Worm (Caenorhabditis elegans) whole organism, L4 larva: ENCODE data around the gene srz-59.

Experiments
- F10B5.3 ChIP-seq: sonication (generic microtip); optimal IDR thresholded peaks from 2 replicates; lab custom pipeline; 2016; ENCODE audit warnings: mild to moderate bottlenecking, missing genetic modification characterization, missing compliant biosample characterization
- ZK546.5 ChIP-seq, 2 experiments: sonication (generic microtip); optimal IDR thresholded peaks; 2 replicates each; lab custom pipeline; 2017; ENCODE audit warnings: missing biosample characterization in 2 of 2, missing genetic modification characterization in 2 of 2
- ama-1 ChIP-seq: fragments of 150-350 bp; optimal IDR thresholded peaks from 2 replicates; lab custom pipeline; 2014; ENCODE audit warnings: inconsistent platforms, mixed read lengths
- lin-39 ChIP-seq: fragments of 150-350 bp; optimal IDR thresholded peaks from 2 replicates; lab custom pipeline; 2014; ENCODE audit warnings: missing biosample characterization, missing genetic modification reagents, missing genetic modification characterization
- lsy-2 ChIP-seq, 2 experiments: fragments of 150-350 bp in 1 of 2; sonication (generic microtip) in 1 of 2; optimal IDR thresholded peaks; 2 replicates each; lab custom pipeline; 2014 to 2017; ENCODE audit warnings: missing biosample characterization in 2 of 2, missing genetic modification characterization in 2 of 2
- pha-4 ChIP-seq, 2 experiments: fragments of 150-350 bp in 1 of 2; fragments of 200-800 bp in 1 of 2; sonication (Bioruptor generic) in 1 of 2; IDR thresholded peaks in 1 of 2; optimal IDR thresholded peaks in 1 of 2; 2 replicates each; pipeline versions ENCODE4 v1.3.6 to Lab custom; 2014 to 2022; ENCODE audit warnings: missing genetic modification characterization in 2 of 2, missing genetic modification reagents in 2 of 2, missing biosample characterization in 1 of 2, missing compliant biosample characterization in 1 of 2
- saeg-2 ChIP-seq: fragments of 200-800 bp; sonication (Bioruptor generic); IDR thresholded peaks from 2 replicates; pipeline ENCODE4 v1.3.6; 2022; ENCODE audit warnings: missing genetic modification reagents, missing genetic modification characterization, missing compliant biosample characterization
- skn-1 ChIP-seq: fragments of 150-350 bp; optimal IDR thresholded peaks from 2 replicates; lab custom pipeline; 2014; ENCODE audit warnings: missing biosample characterization, missing genetic modification characterization
- spr-1 ChIP-seq: sonication (generic microtip); optimal IDR thresholded peaks from 2 replicates; lab custom pipeline; 2016; ENCODE audit warnings: mild to moderate bottlenecking, missing genetic modification characterization, missing compliant biosample characterization

DNA sequence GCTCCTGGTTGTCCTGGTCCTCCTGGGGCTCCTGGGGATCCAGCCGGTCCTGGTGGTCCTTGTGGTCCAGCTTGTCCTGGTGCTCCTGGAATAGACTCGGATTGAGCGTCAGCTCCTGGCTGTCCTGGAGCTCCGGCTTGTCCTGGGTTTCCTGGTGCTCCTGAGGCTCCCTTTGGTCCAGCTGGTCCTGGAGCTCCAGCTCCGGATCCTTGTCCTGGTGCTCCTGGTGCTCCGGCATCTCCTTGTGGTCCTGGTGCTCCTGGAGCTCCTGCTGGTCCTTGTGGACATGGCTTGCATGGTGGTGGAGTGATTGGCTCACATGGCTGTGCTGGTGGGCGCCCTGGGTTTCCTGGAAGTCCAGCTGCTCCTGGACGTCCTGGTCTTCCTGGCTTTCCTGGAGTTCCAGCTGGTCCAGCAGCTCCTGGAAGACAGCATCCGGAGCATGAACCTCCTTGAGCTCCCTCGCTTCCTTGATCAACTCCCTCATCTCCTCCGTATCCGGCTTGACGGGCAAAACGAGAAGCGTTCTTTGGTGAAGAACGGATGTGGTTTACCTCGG, 33.3 kb upstream of the srz-59 start:
- no peak for TF ChIP-seq F10B5.3
- TF ChIP-seq ZK546.5 (tag; optimal IDR thresholded peaks at IDR 0.05; lab: Kevin White, UChicago), result no peak
- no peak for TF ChIP-seq saeg-2 (GFP tag; lab: Robert Waterston, UW)
- TF ChIP-seq lsy-2 (tag; optimal IDR thresholded peaks at IDR 0.05; lab: Kevin White, UChicago), result no peak
- TF ChIP-seq pha-4 (GFP tag; IDR thresholded peaks at IDR 0.05; lab: Robert Waterston, UW), result peak; percentile 62; the same call in 1 of the 2 replicates
- no peak for TF ChIP-seq pha-4 (tag; optimal IDR thresholded peaks at IDR 0.05; lab: Kevin White, UChicago)
- no peak for TF ChIP-seq ama-1 (lab: Kevin White, UChicago)
- no peak for TF ChIP-seq lin-39 (tag; lab: Kevin White, UChicago)
- TF ChIP-seq skn-1, result no peak
- TF ChIP-seq spr-1 (tag; lab: Kevin White, UChicago), result no peak
